Fruit fly (Drosophila melanogaster) whole organism, wandering third instar larva: Measurements from ENCODE around the gene CG6380.

Source experiments
- Abd-B ChIP-seq: fragments of >200 bp; optimal IDR thresholded peaks from 2 replicates; lab custom pipeline; 2017; ENCODE audit warnings: missing biosample characterization, missing genetic modification characterization
- CG32264 ChIP-seq: fragments of 200-800 bp; sonication (Bioruptor generic); optimal IDR thresholded peaks from 2 replicates; lab custom pipeline; 2016; ENCODE audit warnings: missing biosample characterization, missing genetic modification characterization
- CG9705 ChIP-seq: fragments of 200-800 bp; sonication (Bioruptor generic); optimal IDR thresholded peaks from 2 replicates; lab custom pipeline; 2018; ENCODE audit warnings: missing biosample characterization, mild to moderate bottlenecking, missing genetic modification characterization
- CrebA ChIP-seq: fragments of 200-800 bp; sonication (Bioruptor generic); optimal IDR thresholded peaks from 2 replicates; lab custom pipeline; 2016; ENCODE audit warnings: missing biosample characterization, mild to moderate bottlenecking, missing genetic modification characterization, borderline replicate concordance
- Dfd ChIP-seq: fragments of >200 bp; optimal IDR thresholded peaks from 2 replicates; lab custom pipeline; 2017; ENCODE audit warnings: missing biosample characterization, missing genetic modification characterization
- Dif ChIP-seq: fragments of 200-275, 200-300 bp; sonication (Bioruptor generic); optimal IDR thresholded peaks from 2 replicates; lab custom pipeline; 2018; ENCODE audit warnings: missing biosample characterization, missing genetic modification characterization; ENCODE audit not compliant: partially characterized antibody
- GATAd ChIP-seq: sonication (Bioruptor generic); optimal IDR thresholded peaks from 2 replicates; lab custom pipeline; 2016; ENCODE audit warnings: missing biosample characterization, missing genetic modification characterization
- Hr78 ChIP-seq: fragments of >200 bp; optimal IDR thresholded peaks from 2 replicates; lab custom pipeline; 2017; ENCODE audit warnings: missing biosample characterization, missing genetic modification characterization
- Jra ChIP-seq: sonication (Bioruptor generic); optimal IDR thresholded peaks from 2 replicates; lab custom pipeline; 2016; ENCODE audit warnings: missing biosample characterization, missing genetic modification characterization
- Mio ChIP-seq: sonication (Bioruptor generic); optimal IDR thresholded peaks from 2 replicates; lab custom pipeline; 2016; ENCODE audit warnings: missing biosample characterization, missing genetic modification characterization
- Myc ChIP-seq: fragments of >200 bp; optimal IDR thresholded peaks from 2 replicates; lab custom pipeline; 2017
- N ChIP-seq: fragments of >200 bp; optimal IDR thresholded peaks from 2 replicates; lab custom pipeline; 2018; ENCODE audit warnings: missing biosample characterization, missing external identifiers, missing genetic modification characterization
- Rel ChIP-seq, 2 experiments: fragments of 200-800 bp; sonication (Bioruptor generic) in 1 of 2; optimal IDR thresholded peaks; 2 replicates in 1 of 2; 3 replicates in 1 of 2; lab custom pipeline; 2016 to 2019; ENCODE audit warnings: mild to moderate bottlenecking in 2 of 2, missing biosample characterization in 2 of 2, missing genetic modification characterization in 2 of 2, moderate library complexity in 1 of 2
- Sp1 ChIP-seq: fragments of 200-800 bp; sonication (Bioruptor generic); optimal IDR thresholded peaks from 3 replicates; lab custom pipeline; 2019; ENCODE audit warnings: missing biosample characterization, mild to moderate bottlenecking, missing genetic modification characterization, moderate library complexity
- Vsx2 ChIP-seq: fragments of 200-300, 225-300 bp; sonication (Bioruptor generic); optimal IDR thresholded peaks from 2 replicates; lab custom pipeline; 2018; ENCODE audit warnings: missing biosample characterization, missing genetic modification characterization; ENCODE audit not compliant: partially characterized antibody
- br ChIP-seq: fragments of 200-800 bp; sonication (Bioruptor generic); optimal IDR thresholded peaks from 2 replicates; lab custom pipeline; 2016; ENCODE audit warnings: missing biosample characterization, missing genetic modification characterization
- brk ChIP-seq: fragments of 200-800 bp; sonication (Bioruptor generic); optimal IDR thresholded peaks from 2 replicates; lab custom pipeline; 2016; ENCODE audit warnings: missing biosample characterization, mild to moderate bottlenecking, missing genetic modification characterization
- dl ChIP-seq, 2 experiments: fragments of 175-275, 200-275 bp in 1 of 2; fragments of 200-275 bp in 1 of 2; sonication (Bioruptor generic); optimal IDR thresholded peaks; lab custom pipeline; 2018; ENCODE audit warnings: mild to moderate bottlenecking in 2 of 2, missing biosample characterization in 2 of 2, missing genetic modification characterization in 2 of 2, moderate library complexity in 2 of 2; ENCODE audit not compliant: partially characterized antibody in 2 of 2, insufficient read depth in 1 of 2
- dmrt93B ChIP-seq: fragments of 200-800 bp; sonication (Bioruptor generic); optimal IDR thresholded peaks from 2 replicates; lab custom pipeline; 2018; ENCODE audit warnings: missing biosample characterization, mild to moderate bottlenecking, missing genetic modification characterization
- dsf ChIP-seq: sonication (Bioruptor generic); optimal IDR thresholded peaks from 2 replicates; lab custom pipeline; 2016; ENCODE audit warnings: missing biosample characterization, missing genetic modification characterization, borderline replicate concordance
- ey ChIP-seq: fragments of 200-800 bp; sonication (Bioruptor generic); optimal IDR thresholded peaks from 2 replicates; lab custom pipeline; 2016; ENCODE audit warnings: missing biosample characterization, missing genetic modification characterization
- foxo ChIP-seq, 2 experiments: fragments of 200-800 bp; sonication (Bioruptor generic); optimal IDR thresholded peaks; 2 replicates in 1 of 2; 3 replicates in 1 of 2; lab custom pipeline; 2016 to 2017; ENCODE audit warnings: missing biosample characterization in 2 of 2, missing genetic modification characterization in 2 of 2
- fru ChIP-seq: fragments of 200-800 bp; sonication (Bioruptor generic); optimal IDR thresholded peaks from 3 replicates; lab custom pipeline; 2016; ENCODE audit warnings: missing biosample characterization, mild to moderate bottlenecking, missing genetic modification characterization
- h ChIP-seq: fragments of 200-800 bp; sonication (Bioruptor generic); optimal IDR thresholded peaks from 3 replicates; lab custom pipeline; 2016; ENCODE audit warnings: missing biosample characterization, mild to moderate bottlenecking, missing genetic modification characterization
- jim ChIP-seq: fragments of 175-275, 200-325 bp; sonication (Bioruptor generic); optimal IDR thresholded peaks from 2 replicates; lab custom pipeline; 2016; ENCODE audit warnings: missing biosample characterization, mild to moderate bottlenecking, missing genetic modification characterization
- lola ChIP-seq: fragments of >200 bp; optimal IDR thresholded peaks from 2 replicates; lab custom pipeline; 2017; ENCODE audit warnings: missing biosample characterization, missing genetic modification characterization
- pan ChIP-seq: fragments of >200 bp; optimal IDR thresholded peaks from 2 replicates; lab custom pipeline; 2017
- rgr ChIP-seq: fragments of 200-800 bp; sonication (Bioruptor generic); optimal IDR thresholded peaks from 3 replicates; lab custom pipeline; 2016; ENCODE audit warnings: missing biosample characterization, mild to moderate bottlenecking, missing genetic modification characterization
- sage ChIP-seq: fragments of 200-800 bp; sonication (Bioruptor generic); optimal IDR thresholded peaks from 2 replicates; lab custom pipeline; 2016; ENCODE audit warnings: missing biosample characterization, mild to moderate bottlenecking, missing genetic modification characterization
- sv ChIP-seq: fragments of 200-800 bp; sonication (Bioruptor generic); optimal IDR thresholded peaks from 3 replicates; lab custom pipeline; 2016; ENCODE audit warnings: missing biosample characterization, missing genetic modification characterization
- tai ChIP-seq: sonication (Bioruptor generic); optimal IDR thresholded peaks from 2 replicates; lab custom pipeline; 2016; ENCODE audit warnings: missing biosample characterization, missing genetic modification characterization
- usp ChIP-seq: fragments of >200 bp; optimal IDR thresholded peaks from 2 replicates; lab custom pipeline; 2017; ENCODE audit warnings: missing biosample characterization, missing genetic modification characterization
- woc ChIP-seq: sonication (Bioruptor generic); optimal IDR thresholded peaks from 2 replicates; lab custom pipeline; 2016; ENCODE audit warnings: missing biosample characterization, mild to moderate bottlenecking, missing genetic modification characterization

Gene CG6380

DNA sequence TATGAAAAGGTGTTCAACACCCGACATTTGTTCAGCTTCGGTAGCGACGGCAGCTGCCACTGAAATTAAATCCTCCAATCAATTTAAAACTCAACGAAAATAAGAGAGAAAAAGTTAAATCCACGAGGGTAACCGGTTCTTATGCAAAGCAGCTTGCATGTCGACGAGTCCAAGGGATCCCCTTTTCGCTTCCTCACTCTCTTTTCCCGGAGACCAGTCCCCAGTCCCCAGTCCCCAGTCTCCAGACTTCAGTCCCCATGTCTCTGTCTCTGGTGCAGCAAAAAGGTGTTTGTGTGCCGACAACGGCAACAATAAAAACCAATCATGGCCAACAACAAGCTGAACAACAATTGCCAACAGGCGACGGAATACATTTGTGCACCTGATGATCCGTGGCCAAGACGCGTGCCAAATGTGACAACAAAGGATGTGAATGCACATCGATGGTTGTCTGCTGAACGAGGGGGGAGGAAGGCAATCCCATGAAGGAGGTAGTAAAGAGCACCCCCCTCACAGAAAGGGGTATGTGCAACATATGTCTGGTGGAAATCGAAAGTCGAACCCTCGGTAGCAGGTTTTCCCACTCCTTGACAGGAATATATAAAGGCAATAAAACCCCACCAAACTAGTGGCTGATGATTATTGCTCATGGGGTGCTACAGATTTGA is 23.8 kb downstream of the CG6380 start:
- TF ChIP-seq fru (GFP tag; lab: Kevin White, UChicago) = no peak
- TF ChIP-seq Rel (GFP tag; optimal IDR thresholded peaks at IDR 0.05; lab: Kevin White, UChicago) = no peak
- TF ChIP-seq Rel (tag; optimal IDR thresholded peaks at IDR 0.05; lab: Kevin White, UChicago) = peak; percentile 79
- TF ChIP-seq woc (GFP tag; lab: Kevin White, UChicago) = no peak
- TF ChIP-seq Vsx2 = peak; percentile 32
- no peak for TF ChIP-seq tai (GFP tag; lab: Kevin White, UChicago)
- no peak for TF ChIP-seq dl (GFP tag; optimal IDR thresholded peaks at IDR 0.05; lab: Kevin White, UChicago; ENCODE audit: insufficient read depth in 1 of 2, partially characterized antibody in 2 of 2)
- no peak for TF ChIP-seq lola (GFP tag; lab: Kevin White, UChicago)
- no peak for TF ChIP-seq foxo (GFP tag; optimal IDR thresholded peaks at IDR 0.05; lab: Kevin White, UChicago)
- no peak for TF ChIP-seq GATAd
- no peak for TF ChIP-seq usp (GFP tag; lab: Kevin White, UChicago)
- TF ChIP-seq N (GFP tag; lab: Kevin White, UChicago) = no peak
- TF ChIP-seq dmrt93B (GFP tag; lab: Kevin White, UChicago) = no peak
- no peak for TF ChIP-seq Myc (lab: Kevin White, UChicago)
- peak; percentile 1 for TF ChIP-seq Dif (GFP tag; lab: Kevin White, UChicago)
- no peak for TF ChIP-seq jim (GFP tag; lab: Kevin White, UChicago)
- TF ChIP-seq ey (GFP tag; lab: Kevin White, UChicago) = no peak
- no peak for TF ChIP-seq pan (lab: Kevin White, UChicago)
- TF ChIP-seq Jra (GFP tag; lab: Kevin White, UChicago) = no peak
- TF ChIP-seq CG9705 (GFP tag; lab: Kevin White, UChicago) = no peak
- no peak for TF ChIP-seq Sp1 (GFP tag; lab: Kevin White, UChicago)
- TF ChIP-seq Abd-B (GFP tag; lab: Kevin White, UChicago) = no peak
- no peak for TF ChIP-seq CG32264 (GFP tag; lab: Kevin White, UChicago)
- TF ChIP-seq Hr78 (GFP tag; lab: Kevin White, UChicago) = no peak
- no peak for TF ChIP-seq br (GFP tag; lab: Kevin White, UChicago)
- TF ChIP-seq sage = no peak
- peak; percentile 2 for TF ChIP-seq brk (GFP tag; lab: Kevin White, UChicago)
- TF ChIP-seq dsf (GFP tag; lab: Kevin White, UChicago) = no peak
- TF ChIP-seq CrebA (GFP tag; lab: Kevin White, UChicago) = no peak
- TF ChIP-seq h (GFP tag; lab: Kevin White, UChicago) = peak; percentile 12
- TF ChIP-seq sv (GFP tag; lab: Kevin White, UChicago) = no peak
- TF ChIP-seq Mio (GFP tag; lab: Kevin White, UChicago) = no peak
- TF ChIP-seq, all 38 proteins: peak for 5

DNA sequence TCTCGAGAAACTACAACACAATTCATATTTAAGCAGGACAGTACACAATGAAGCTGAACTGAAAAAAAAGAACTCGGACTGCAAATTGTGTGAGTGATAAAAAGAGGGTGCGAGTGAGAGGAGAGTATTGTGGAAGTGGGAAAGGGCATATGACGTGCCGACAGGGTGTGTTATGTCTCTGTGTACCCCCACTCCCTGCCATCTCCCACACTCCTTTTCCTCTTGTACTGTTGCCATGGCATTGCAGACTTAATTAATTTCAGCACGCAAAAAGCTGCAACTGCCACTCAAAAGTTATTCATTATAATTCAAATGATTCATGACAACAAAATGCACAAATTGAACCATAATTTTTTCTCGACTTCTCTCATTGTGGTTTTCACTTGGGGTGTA is 24.6 kb downstream of the CG6380 start:
- TF ChIP-seq Rel (GFP tag; optimal IDR thresholded peaks at IDR 0.05; lab: Kevin White, UChicago) (no peak), Rel (tag; optimal IDR thresholded peaks at IDR 0.05; lab: Kevin White, UChicago) (no peak), CG9705 (GFP tag; lab: Kevin White, UChicago) (no peak), ey (GFP tag; lab: Kevin White, UChicago) (no peak), CG32264 (GFP tag; lab: Kevin White, UChicago) (no peak), N (GFP tag; lab: Kevin White, UChicago) (no peak), sv (GFP tag; lab: Kevin White, UChicago) (no peak)
- TF ChIP-seq, all 38 proteins: peak for 0

DNA sequence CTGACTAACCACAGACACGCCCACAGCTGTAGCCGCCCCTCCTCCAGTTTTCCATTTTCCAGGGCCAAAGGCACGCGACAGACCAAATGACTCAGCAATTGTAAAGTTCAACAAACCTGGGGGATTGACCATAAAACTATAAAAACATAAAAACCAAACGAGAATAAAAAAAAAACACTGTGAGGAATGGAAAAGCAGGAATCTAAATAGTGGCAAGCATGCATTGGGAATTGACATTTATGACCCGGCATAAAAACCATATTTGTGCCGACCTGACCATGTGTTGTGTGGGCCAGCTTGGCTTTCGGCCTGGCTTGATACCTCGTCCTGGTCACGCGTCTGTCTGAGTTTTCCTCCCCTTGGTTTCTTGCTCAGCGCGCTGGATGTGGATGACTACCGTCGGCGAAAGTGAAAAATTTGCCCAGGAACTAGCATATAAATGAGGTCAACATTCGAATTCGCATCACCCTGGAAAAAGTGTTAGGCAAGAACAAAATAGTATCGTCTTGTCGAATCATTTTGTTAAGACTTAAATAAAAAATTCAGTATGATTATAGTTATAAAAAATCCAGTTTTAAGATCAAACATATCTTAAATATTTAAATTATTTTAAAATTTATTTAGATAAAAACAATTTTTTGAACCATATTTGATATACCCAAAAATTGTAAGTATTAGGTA is 25.2 kb downstream of the CG6380 start:
- TF ChIP-seq tai (GFP tag; lab: Kevin White, UChicago) (no peak), foxo (GFP tag; optimal IDR thresholded peaks at IDR 0.05; lab: Kevin White, UChicago) (peak in 1 of 2 experiments; percentile 2)
- TF ChIP-seq, all 38 proteins: peak for 1

DNA sequence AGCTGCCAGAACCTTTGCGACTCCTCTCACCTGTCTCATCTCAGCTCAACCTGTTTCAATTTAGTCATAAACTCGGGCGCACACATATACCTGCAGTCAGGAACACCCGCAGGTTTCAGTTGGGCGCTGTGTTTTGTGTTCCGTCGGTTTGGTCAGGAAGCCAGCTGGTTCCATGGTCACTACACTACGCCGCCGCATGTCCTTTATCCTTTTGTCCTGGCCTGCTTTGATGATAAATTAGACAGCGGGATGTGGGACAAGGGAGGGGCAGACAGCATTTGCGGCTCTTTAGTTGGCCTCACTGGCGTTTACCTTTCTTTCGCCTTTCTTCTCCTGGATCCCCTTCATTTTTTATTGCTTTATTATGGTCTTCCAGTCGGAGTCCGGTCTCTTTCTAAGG is 28.6 kb downstream of the CG6380 start:
- TF ChIP-seq pan (lab: Kevin White, UChicago) = no peak
- TF ChIP-seq GATAd = no peak
- TF ChIP-seq Mio (GFP tag; lab: Kevin White, UChicago) = no peak
- TF ChIP-seq rgr = no peak
- TF ChIP-seq Myc (lab: Kevin White, UChicago) = no peak
- TF ChIP-seq woc (GFP tag; lab: Kevin White, UChicago) = no peak
- no peak for TF ChIP-seq Dfd
- TF ChIP-seq fru (GFP tag; lab: Kevin White, UChicago) = no peak
- no peak for TF ChIP-seq Sp1 (GFP tag; lab: Kevin White, UChicago)
- TF ChIP-seq brk (GFP tag; lab: Kevin White, UChicago) = no peak
- no peak for TF ChIP-seq foxo (GFP tag; optimal IDR thresholded peaks at IDR 0.05; lab: Kevin White, UChicago)
- TF ChIP-seq dl (GFP tag; optimal IDR thresholded peaks at IDR 0.05; lab: Kevin White, UChicago; ENCODE audit: insufficient read depth in 1 of 2, partially characterized antibody in 2 of 2) = no peak
- TF ChIP-seq jim (GFP tag; lab: Kevin White, UChicago) = no peak
- no peak for TF ChIP-seq ey (GFP tag; lab: Kevin White, UChicago)
